Fruit fly (Drosophila melanogaster): ENCODE data around the gene CG32638.

Gene CG32638

dm6 chrX:13094085-13094764 is 34.4 kb downstream of the CG32638 start, which contains the start of gene CG2200 (continued):
- peak; percentile 38; the same call in 1 of the 2 replicates for TF ChIP-seq CG42726 (GFP tag; IDR thresholded peaks at IDR 0.05; ENCODE audit: partially characterized antibody)
- TF ChIP-seq CG13894 (tag; optimal IDR thresholded peaks at IDR 0.05): peak; percentile 41
- TF ChIP-seq Nf-YC (tag; optimal IDR thresholded peaks at IDR 0.05): peak; percentile 33

dm6 chrX:13091859-13092258 is 36.7 kb downstream of the CG32638 start:
- TF ChIP-seq Hmr (GFP tag; optimal IDR thresholded peaks at IDR 0.05) (no peak), danr (GFP tag; IDR thresholded peaks at IDR 0.05) (no peak)

dm6 chrX:13090656-13091261 is 37.8 kb downstream of the CG32638 start, which contains the start of gene lic:
lic (plus strand) TSS chrX:13091145.
- TF ChIP-seq CG8089 (GFP tag; optimal IDR thresholded peaks at IDR 0.05): no peak
- no peak for TF ChIP-seq CG3838 (GFP tag; optimal IDR thresholded peaks at IDR 0.05)
- TF ChIP-seq CG7928 (GFP tag; optimal IDR thresholded peaks at IDR 0.05): no peak
- no peak for TF ChIP-seq CG1602 (GFP tag; optimal IDR thresholded peaks at IDR 0.05)
- no peak for TF ChIP-seq Dip2 (GFP tag; IDR thresholded peaks at IDR 0.05)
- TF ChIP-seq CG8944 (GFP tag; optimal IDR thresholded peaks at IDR 0.05): no peak
- TF ChIP-seq Sry-β (GFP tag; optimal IDR thresholded peaks at IDR 0.05): no peak
- TF ChIP-seq h (optimal IDR thresholded peaks at IDR 0.05): no peak
- no peak for TF ChIP-seq p53 (GFP tag; optimal IDR thresholded peaks at IDR 0.05)
- no peak for TF ChIP-seq CG2712 (tag; optimal IDR thresholded peaks at IDR 0.05)
- TF ChIP-seq CG14014 (GFP tag; IDR thresholded peaks at IDR 0.05): no peak
- TF ChIP-seq Fer1 (GFP tag; optimal IDR thresholded peaks at IDR 0.05): no peak
- TF ChIP-seq oc (tag; optimal IDR thresholded peaks at IDR 0.05): no peak
- no peak for TF ChIP-seq sqz (GFP tag; optimal IDR thresholded peaks at IDR 0.05)
- peak; percentile 86 for TF ChIP-seq nerfin-2 (GFP tag; IDR thresholded peaks at IDR 0.05; ENCODE audit: partially characterized antibody)
- TF ChIP-seq CG6791 (GFP tag; IDR thresholded peaks at IDR 0.05; ENCODE audit: partially characterized antibody): peak; percentile 91
- TF ChIP-seq Usf (GFP tag; optimal IDR thresholded peaks at IDR 0.05): no peak
- peak; percentile 7 for TF ChIP-seq CG4617 (GFP tag; optimal IDR thresholded peaks at IDR 0.05; ENCODE audit: borderline replicate concordance)
- no peak for TF ChIP-seq tio (GFP tag; optimal IDR thresholded peaks at IDR 0.05)
- TF ChIP-seq B-H2 (GFP tag; optimal IDR thresholded peaks at IDR 0.05): no peak
- TF ChIP-seq CG12155 (GFP tag; optimal IDR thresholded peaks at IDR 0.05): no peak
- no peak for TF ChIP-seq ems (GFP tag; optimal IDR thresholded peaks at IDR 0.05)
- TF ChIP-seq kay (GFP tag; optimal IDR thresholded peaks at IDR 0.05): no peak
- no peak for TF ChIP-seq bowl (GFP tag; IDR thresholded peaks at IDR 0.05)
- TF ChIP-seq HLH54F (GFP tag; optimal IDR thresholded peaks at IDR 0.05): no peak
- no peak for TF ChIP-seq CG17568 (GFP tag; optimal IDR thresholded peaks at IDR 0.05)
- no peak for TF ChIP-seq HHEX (GFP tag; optimal IDR thresholded peaks at IDR 0.05)
- no peak for TF ChIP-seq Drgx (GFP tag; IDR thresholded peaks at IDR 0.05)
- TF ChIP-seq gem (tag; optimal IDR thresholded peaks at IDR 0.05): peak; percentile 2
- peak; percentile 81 for TF ChIP-seq CG16813 (GFP tag; IDR thresholded peaks at IDR 0.05; ENCODE audit: partially characterized antibody)
- no peak for TF ChIP-seq CG15073 (GFP tag; optimal IDR thresholded peaks at IDR 0.05)
- no peak for TF ChIP-seq nerfin-1 (tag; optimal IDR thresholded peaks at IDR 0.05)
- no peak for TF ChIP-seq aop (GFP tag; IDR thresholded peaks at IDR 0.05)
- TF ChIP-seq cas (GFP tag; IDR thresholded peaks at IDR 0.05): no peak
- peak; percentile 72 for TF ChIP-seq BEAF-32 (GFP tag; optimal IDR thresholded peaks at IDR 0.05)
- no peak for TF ChIP-seq D19B (GFP tag; optimal IDR thresholded peaks at IDR 0.05)
- TF ChIP-seq CG34224 (GFP tag; IDR thresholded peaks at IDR 0.05; ENCODE audit: partially characterized antibody): peak; percentile 82
- TF ChIP-seq ro (GFP tag; IDR thresholded peaks at IDR 0.05): no peak
- TF ChIP-seq CG31388 (GFP tag; optimal IDR thresholded peaks at IDR 0.05): no peak
- TF ChIP-seq vvl (GFP tag; IDR thresholded peaks at IDR 0.05): no peak
- no peak for TF ChIP-seq ase (GFP tag; IDR thresholded peaks at IDR 0.05)
